Fruit fly (Drosophila melanogaster) whole organism, adult: Measurements from ENCODE around the gene CG15877.
A peak's percentile ranks its signal among the peaks of the same experiment; 100 is the strongest.

Experiments
- CG11617 ChIP-seq: fragments of 200-800 bp; sonication (Bioruptor generic); optimal IDR thresholded peaks from 2 replicates; lab custom pipeline; 2017; ENCODE audit warnings: mild to moderate bottlenecking, missing biosample characterization, missing genetic modification reagents, missing genetic modification characterization
- CG12768 ChIP-seq: fragments of 200-800 bp; sonication (Bioruptor generic); optimal IDR thresholded peaks from 2 replicates; lab custom pipeline; 2017; ENCODE audit warnings: missing biosample characterization, missing genetic modification characterization, mild to moderate bottlenecking, moderate library complexity, missing genetic modification reagents
- CG14711 ChIP-seq: fragments of 200-800 bp; sonication (Bioruptor generic); optimal IDR thresholded peaks from 2 replicates; lab custom pipeline; 2018; ENCODE audit warnings: missing biosample characterization, mild to moderate bottlenecking, missing genetic modification characterization, moderate library complexity
- CG1620 ChIP-seq: fragments of 200-800 bp; sonication (Bioruptor generic); optimal IDR thresholded peaks from 2 replicates; lab custom pipeline; 2016; ENCODE audit warnings: missing biosample characterization, missing genetic modification characterization
- CG33017 ChIP-seq: fragments of 200-800 bp; sonication (Bioruptor generic); optimal IDR thresholded peaks from 2 replicates; lab custom pipeline; 2018; ENCODE audit warnings: missing biosample characterization, mild to moderate bottlenecking, missing genetic modification characterization, moderate library complexity
- CG5204 ChIP-seq: fragments of 200-800 bp; sonication (Bioruptor generic); optimal IDR thresholded peaks from 2 replicates; lab custom pipeline; 2016; ENCODE audit warnings: missing biosample characterization, missing genetic modification characterization
- CG7045 ChIP-seq: fragments of 200-800 bp; sonication (Bioruptor generic); optimal IDR thresholded peaks from 2 replicates; lab custom pipeline; 2017; ENCODE audit warnings: missing biosample characterization, mild to moderate bottlenecking, missing genetic modification characterization
- CG7101 ChIP-seq: fragments of 200-800 bp; sonication (Bioruptor generic); optimal IDR thresholded peaks from 2 replicates; lab custom pipeline; 2018; ENCODE audit warnings: missing biosample characterization, mild to moderate bottlenecking, missing genetic modification characterization, moderate library complexity
- Clk ChIP-seq: fragments of 200-800 bp; sonication (Bioruptor generic); optimal IDR thresholded peaks from 2 replicates; lab custom pipeline; 2017; ENCODE audit warnings: missing biosample characterization, missing genetic modification characterization
- Crg-1 ChIP-seq: fragments of 200-800 bp; sonication (Bioruptor generic); optimal IDR thresholded peaks from 2 replicates; lab custom pipeline; 2016; ENCODE audit warnings: missing biosample characterization, missing genetic modification characterization
- Hr96 ChIP-seq: fragments of 200-800 bp; sonication (Bioruptor generic); optimal IDR thresholded peaks from 2 replicates; lab custom pipeline; 2016; ENCODE audit warnings: missing biosample characterization, missing genetic modification characterization
- Mnt ChIP-seq: fragments of 200-800 bp; sonication (Bioruptor generic); optimal IDR thresholded peaks from 2 replicates; lab custom pipeline; 2016; ENCODE audit warnings: missing biosample characterization, mild to moderate bottlenecking, missing genetic modification characterization
- bab1 ChIP-seq: fragments of 200-800 bp; sonication (Bioruptor generic); optimal IDR thresholded peaks from 3 replicates; lab custom pipeline; 2019; ENCODE audit warnings: missing biosample characterization, mild to moderate bottlenecking, missing genetic modification characterization, moderate library complexity
- cic ChIP-seq: fragments of 200-800 bp; sonication (Bioruptor generic); optimal IDR thresholded peaks from 2 replicates; lab custom pipeline; 2017; ENCODE audit warnings: missing biosample characterization, mild to moderate bottlenecking, missing genetic modification characterization, moderate library complexity
- cnc ChIP-seq, 2 experiments: fragments of >200 bp; optimal IDR thresholded peaks; 2 replicates each; lab custom pipeline; 2017
- kay ChIP-seq: fragments of 200-800 bp; sonication (Bioruptor generic); peaks from one replicate; lab custom pipeline; 2016; ENCODE audit warnings: missing biosample characterization, missing genetic modification characterization, borderline replicate concordance
- ovo ChIP-seq: fragments of 200-800 bp; sonication (Bioruptor generic); optimal IDR thresholded peaks from 2 replicates; lab custom pipeline; 2016; ENCODE audit warnings: missing biosample characterization, missing genetic modification characterization
- pad ChIP-seq: fragments of 200-800 bp; sonication (Bioruptor generic); optimal IDR thresholded peaks from 3 replicates; lab custom pipeline; 2017; ENCODE audit warnings: missing biosample characterization, missing genetic modification characterization, mild to moderate bottlenecking, moderate library complexity, missing genetic modification reagents
- tj ChIP-seq: fragments of 200-800 bp; sonication (Bioruptor generic); optimal IDR thresholded peaks from 3 replicates; lab custom pipeline; 2017; ENCODE audit warnings: missing biosample characterization, mild to moderate bottlenecking, missing genetic modification characterization, moderate library complexity
- toe ChIP-seq: fragments of 200-800 bp; sonication (Bioruptor generic); optimal IDR thresholded peaks from 2 replicates; lab custom pipeline; 2016; ENCODE audit warnings: missing biosample characterization, missing genetic modification characterization

Gene CG15877

dm6 chr3L:2377114-2377783 is at the start of gene CG15877, which contains the start of gene Svil:
Gene CG15877 (minus strand): TSS chr3L:2377556.
Gene Svil (plus strand): TSS chr3L:2377655.
- TF ChIP-seq CG5204 (GFP tag; lab: Kevin White, UChicago) (no peak), bab1 (GFP tag; lab: Kevin White, UChicago) (peak; percentile 42), pad (GFP tag; lab: Kevin White, UChicago) (peak; percentile 27), CG1620 (peak; percentile 6), kay (GFP tag; lab: Kevin White, UChicago) (peak; percentile 92), CG12768 (GFP tag; lab: Kevin White, UChicago) (no peak), Mnt (GFP tag; lab: Kevin White, UChicago) (peak; percentile 48), CG7101 (peak; percentile 4)

dm6 chr3L:2427151-2427550 is 49.8 kb upstream of the CG15877 start:
- no peak for TF ChIP-seq kay (GFP tag; lab: Kevin White, UChicago)
- TF ChIP-seq bab1 (GFP tag; lab: Kevin White, UChicago) = no peak
- no peak for TF ChIP-seq CG12768 (GFP tag; lab: Kevin White, UChicago)
- no peak for TF ChIP-seq CG33017 (tag; lab: Kevin White, UChicago)
- TF ChIP-seq ovo (GFP tag; lab: Kevin White, UChicago) = no peak
- no peak for TF ChIP-seq Hr96
- no peak for TF ChIP-seq pad (GFP tag; lab: Kevin White, UChicago)
- TF ChIP-seq CG7045 = no peak

dm6 chr3L:2426407-2426951 is 49.1 kb upstream of the CG15877 start:
- TF ChIP-seq CG5204 (GFP tag; lab: Kevin White, UChicago) = no peak
- TF ChIP-seq ovo (GFP tag; lab: Kevin White, UChicago) = peak; percentile 1
- TF ChIP-seq tj (GFP tag; lab: Kevin White, UChicago) = no peak
- peak; percentile 22 for TF ChIP-seq cic (GFP tag; lab: Kevin White, UChicago)
- peak; percentile 14 for TF ChIP-seq kay (GFP tag; lab: Kevin White, UChicago)
- TF ChIP-seq CG7101 = peak; percentile 19
- TF ChIP-seq CG7045 = peak; percentile 58
- TF ChIP-seq Clk (GFP tag; lab: Kevin White, UChicago) = no peak
- no peak for TF ChIP-seq Hr96
- no peak for TF ChIP-seq cnc (optimal IDR thresholded peaks at IDR 0.05; lab: Kevin White, UChicago)
- peak; percentile 27 for TF ChIP-seq CG14711 (tag; lab: Kevin White, UChicago)
- TF ChIP-seq CG1620 = no peak
- no peak for TF ChIP-seq Crg-1 (GFP tag; lab: Kevin White, UChicago)
- peak; percentile 19 for TF ChIP-seq Mnt (GFP tag; lab: Kevin White, UChicago)
- no peak for TF ChIP-seq CG11617
- TF ChIP-seq CG12768 (GFP tag; lab: Kevin White, UChicago) = no peak
- TF ChIP-seq pad (GFP tag; lab: Kevin White, UChicago) = no peak
- TF ChIP-seq toe = no peak
- peak; percentile 43 for TF ChIP-seq CG33017 (tag; lab: Kevin White, UChicago)

DNA sequence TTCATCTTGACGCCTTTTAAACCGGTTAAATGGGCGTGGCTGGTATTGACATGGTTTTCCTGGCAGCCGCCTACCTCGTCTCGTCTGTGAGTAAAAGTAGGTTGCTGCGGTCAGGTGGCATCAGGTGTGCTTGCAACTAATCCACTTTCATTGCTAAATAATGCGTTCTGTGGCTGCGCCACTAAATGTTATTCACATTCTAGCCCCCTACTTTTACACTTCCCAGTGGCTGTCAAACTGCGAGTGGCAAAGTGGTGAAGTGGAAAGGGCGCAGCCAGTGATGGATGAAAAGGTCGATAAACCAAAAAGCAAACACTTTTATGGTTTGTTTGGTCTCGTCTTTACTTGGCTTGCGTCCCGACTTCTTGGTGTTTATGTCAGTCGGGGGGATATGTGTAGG is 48.3 kb upstream of the CG15877 start:
- TF ChIP-seq toe = no peak

DNA sequence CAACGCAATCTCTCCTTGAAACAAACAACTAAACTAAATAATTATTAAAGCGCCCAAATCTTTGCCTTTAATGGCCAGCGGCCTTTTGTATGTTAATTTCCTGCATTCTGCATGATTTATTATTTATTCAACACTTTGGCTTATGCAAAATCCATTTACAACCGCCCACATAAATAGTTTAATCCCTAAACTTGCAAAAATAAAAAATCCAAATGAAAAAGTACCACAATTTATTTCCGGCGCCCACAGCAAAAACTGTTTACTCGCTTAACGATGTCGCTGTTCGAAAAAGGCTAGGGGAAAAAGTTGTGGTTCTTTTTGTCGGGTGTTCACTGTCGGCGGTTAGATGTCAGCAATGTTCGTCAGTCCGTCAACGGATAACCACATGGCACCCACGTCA is 46.7 kb upstream of the CG15877 start:
- TF ChIP-seq Mnt (GFP tag; lab: Kevin White, UChicago) (no peak), CG7101 (no peak), CG11617 (no peak), CG5204 (GFP tag; lab: Kevin White, UChicago) (no peak), bab1 (GFP tag; lab: Kevin White, UChicago) (no peak)

dm6 chr3L:2423572-2423971 is 46.2 kb upstream of the CG15877 start:
- TF ChIP-seq CG33017 (tag; lab: Kevin White, UChicago) (no peak), kay (GFP tag; lab: Kevin White, UChicago) (no peak), CG5204 (GFP tag; lab: Kevin White, UChicago) (no peak), bab1 (GFP tag; lab: Kevin White, UChicago) (peak; percentile 8), CG14711 (tag; lab: Kevin White, UChicago) (no peak), tj (GFP tag; lab: Kevin White, UChicago) (peak; percentile 97), Clk (GFP tag; lab: Kevin White, UChicago) (no peak), CG12768 (GFP tag; lab: Kevin White, UChicago) (no peak)

DNA sequence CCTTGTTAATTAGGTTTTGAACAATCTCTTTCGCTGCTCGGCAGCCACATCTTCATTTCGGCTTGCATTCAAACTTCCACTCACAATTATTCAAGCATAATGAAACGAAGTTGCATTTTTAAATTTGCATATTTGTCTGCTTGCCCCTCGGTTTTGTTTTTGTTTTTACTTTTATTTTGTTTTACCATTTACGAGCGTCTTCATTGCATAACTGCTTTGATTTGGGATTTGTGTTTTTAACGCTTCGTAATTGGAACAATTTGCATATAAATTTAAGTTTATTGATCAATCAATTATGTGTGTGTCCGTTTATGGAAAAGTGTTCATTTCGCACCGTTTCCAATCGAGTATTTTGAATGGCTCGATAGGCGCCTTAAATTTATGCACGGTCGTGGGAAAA is 45.4 kb upstream of the CG15877 start:
- no peak for TF ChIP-seq Clk (GFP tag; lab: Kevin White, UChicago)
